Fruit fly (Drosophila melanogaster) S2 (cell line): ENCODE results near the gene sxe2.

Experiments used
- CG8478 ChIP-seq: fragments of >200 bp; optimal IDR thresholded peaks from 2 replicates; lab custom pipeline; 2018
- CTCF ChIP-seq, 2 experiments: fragments of >200 bp; optimal IDR thresholded peaks; 2 replicates each; lab custom pipeline; 2018

DNA sequence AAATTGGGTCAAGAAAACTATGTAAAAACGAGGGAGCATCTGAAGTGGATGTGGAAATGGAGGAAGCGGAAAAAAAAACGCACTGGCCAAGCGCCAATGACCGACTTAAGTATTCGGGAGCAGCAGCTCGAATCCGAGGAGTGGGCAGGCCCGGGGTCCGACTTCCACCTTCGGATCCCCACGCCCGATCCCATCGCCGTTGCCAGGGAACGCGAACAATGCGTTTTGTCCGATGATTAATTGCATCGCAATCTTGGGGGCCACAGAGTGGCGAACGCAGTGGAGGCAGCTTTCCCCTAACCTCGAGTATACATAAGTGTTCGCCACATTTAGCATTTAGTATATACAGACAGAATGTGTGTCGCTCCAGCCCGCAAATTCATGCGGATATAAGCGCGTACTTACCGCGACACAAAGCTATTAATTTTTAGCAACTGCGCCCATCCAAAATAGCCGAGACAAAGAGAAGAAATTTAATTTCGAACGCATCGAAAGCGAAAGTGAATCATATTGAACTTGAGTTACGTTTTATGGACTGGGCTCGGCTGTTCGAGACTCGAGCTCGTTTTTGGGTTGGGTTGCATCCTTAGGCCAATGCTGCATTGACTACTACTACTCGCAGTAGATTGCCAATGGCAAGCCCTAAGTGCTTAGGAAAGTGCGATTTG, 22.3 kb downstream of the sxe2 start:
- no peak for TF ChIP-seq CTCF (optimal IDR thresholded peaks at IDR 0.05; lab: Kevin White, UChicago)
- no peak for TF ChIP-seq CG8478 (lab: Kevin White, UChicago)
